Fruit fly (Drosophila melanogaster): ENCODE data around the gene fzr.

The fzr gene

dm6 chrX:4692963-4693362, 13.6 kb upstream of the fzr start (continued):
- TF ChIP-seq CG17186 (GFP tag; optimal IDR thresholded peaks at IDR 0.05) (no peak), en (GFP tag; optimal IDR thresholded peaks at IDR 0.05) (no peak), CG4617 (GFP tag; optimal IDR thresholded peaks at IDR 0.05; ENCODE audit: borderline replicate concordance) (no peak), Trl (optimal IDR thresholded peaks at IDR 0.05) (no peak), Trl (GFP tag; optimal IDR thresholded peaks at IDR 0.05) (no peak), ftz-f1 (GFP tag; optimal IDR thresholded peaks at IDR 0.05) (no peak), gsb (GFP tag; IDR thresholded peaks at IDR 0.05) (no peak), Sox102F (GFP tag; optimal IDR thresholded peaks at IDR 0.05) (peak; percentile 5), CG15514 (GFP tag; optimal IDR thresholded peaks at IDR 0.05) (peak; percentile 5), bsh (GFP tag; optimal IDR thresholded peaks at IDR 0.05) (peak in 1 of 2 experiments; percentile 10), CG2678 (tag; optimal IDR thresholded peaks at IDR 0.05) (peak; percentile 6), fu2 (GFP tag; optimal IDR thresholded peaks at IDR 0.05) (no peak), lab (GFP tag; optimal IDR thresholded peaks at IDR 0.05) (peak; percentile 32), CG2202 (tag; optimal IDR thresholded peaks at IDR 0.05) (no peak), CG13296 (GFP tag; optimal IDR thresholded peaks at IDR 0.05) (no peak), Fer1 (GFP tag; optimal IDR thresholded peaks at IDR 0.05) (no peak), CG12236 (GFP tag; optimal IDR thresholded peaks at IDR 0.05) (no peak), onecut (GFP tag; IDR thresholded peaks at IDR 0.05) (peak; percentile 76), CG1603 (tag; optimal IDR thresholded peaks at IDR 0.05) (peak; percentile 36), grau (tag; optimal IDR thresholded peaks at IDR 0.05) (peak; percentile 12), unpg (GFP tag; optimal IDR thresholded peaks at IDR 0.05) (no peak), CG17802 (tag; optimal IDR thresholded peaks at IDR 0.05) (no peak), CG18599 (GFP tag; optimal IDR thresholded peaks at IDR 0.05) (peak; percentile 41), CG16779 (GFP tag; IDR thresholded peaks at IDR 0.05) (no peak), CG7839 (tag; optimal IDR thresholded peaks at IDR 0.05) (no peak)

DNA sequence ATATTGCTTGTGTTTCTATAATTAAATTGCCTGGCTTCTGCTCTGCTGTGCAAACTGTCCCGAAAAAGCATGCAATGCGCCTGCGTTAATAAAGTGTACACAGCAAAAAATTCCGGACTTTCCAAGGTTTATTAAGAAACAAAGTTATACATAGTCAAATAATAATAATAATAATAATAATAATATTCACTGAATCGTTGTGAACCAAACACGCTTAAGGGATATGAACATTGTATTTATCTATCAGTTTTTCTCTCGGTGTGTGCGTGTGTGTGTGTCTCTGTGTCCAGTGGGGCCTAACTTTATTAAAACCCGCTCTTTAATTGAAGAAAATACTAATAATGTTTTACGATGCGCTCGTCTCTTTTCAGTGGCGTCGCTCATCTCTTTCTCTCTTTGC, 11.9 kb upstream of the fzr start:
- TF ChIP-seq Atf6 (GFP tag; IDR thresholded peaks at IDR 0.05) (peak; percentile 45; the same call in 1 of the 2 replicates), ewg (GFP tag; optimal IDR thresholded peaks at IDR 0.05) (peak; percentile 57), CG12769 (tag; optimal IDR thresholded peaks at IDR 0.05) (peak; percentile 7), Lpt (GFP tag; optimal IDR thresholded peaks at IDR 0.05) (no peak), CG10979 (tag; optimal IDR thresholded peaks at IDR 0.05) (peak; percentile 15), pho (GFP tag; optimal IDR thresholded peaks at IDR 0.05) (no peak), D19B (GFP tag; optimal IDR thresholded peaks at IDR 0.05) (peak; percentile 0), Gsc (GFP tag; IDR thresholded peaks at IDR 0.05) (no peak), CG1647 (GFP tag; optimal IDR thresholded peaks at IDR 0.05) (no peak), cwo (GFP tag; optimal IDR thresholded peaks at IDR 0.05) (peak; percentile 32), sisA (GFP tag; IDR thresholded peaks at IDR 0.05) (peak; percentile 44; the same call in 1 of the 2 replicates), Abd-B (GFP tag; optimal IDR thresholded peaks at IDR 0.05) (peak; percentile 20), Dek (tag; optimal IDR thresholded peaks at IDR 0.05) (peak; percentile 23), CG2678 (tag; optimal IDR thresholded peaks at IDR 0.05) (peak; percentile 56), Meics (GFP tag; optimal IDR thresholded peaks at IDR 0.05) (peak; percentile 55), Ptx1 (GFP tag; IDR thresholded peaks at IDR 0.05) (peak; percentile 44; the same call in 1 of the 2 replicates), Fer1 (GFP tag; optimal IDR thresholded peaks at IDR 0.05) (peak; percentile 57), ci (GFP tag; IDR thresholded peaks at IDR 0.05) (0 out of 3 replicates have a peak, but pooled peaks have one; percentile 27), CG9817 (tag; optimal IDR thresholded peaks at IDR 0.05) (peak; percentile 20), CG4617 (GFP tag; optimal IDR thresholded peaks at IDR 0.05; ENCODE audit: borderline replicate concordance) (no peak), esg (GFP tag; conservative IDR thresholded peaks at IDR 0.05) (peak; percentile 24; the same call in 1 of the 2 replicates), CG15269 (tag; optimal IDR thresholded peaks at IDR 0.05) (peak; percentile 40), bcd (GFP tag; optimal IDR thresholded peaks at IDR 0.05) (peak; percentile 13), salm (tag; optimal IDR thresholded peaks at IDR 0.05) (no peak), ttk (GFP tag; IDR thresholded peaks at IDR 0.05) (no peak), Oli (tag; optimal IDR thresholded peaks at IDR 0.05) (peak; percentile 20), CG9727 (GFP tag; optimal IDR thresholded peaks at IDR 0.05) (peak; percentile 30), slbo (GFP tag; IDR thresholded peaks at IDR 0.05) (peak; percentile 49), br (optimal IDR thresholded peaks at IDR 0.05) (no peak)
